Fruit fly (Drosophila melanogaster) whole organism, embryonic: ENCODE measurements around the gene CG9263.

Experiments
- Aef1 ChIP-seq: fragments of 200-800 bp; sonication (Bioruptor generic); IDR thresholded peaks from 3 replicates; pipeline ENCODE4 v1.3.6; 2022; ENCODE audit warnings: missing biosample characterization, missing genetic modification characterization
- Awh ChIP-seq: fragments of 200-800 bp; sonication (Bioruptor generic); IDR thresholded peaks from 2 replicates; pipeline ENCODE4, ENCODE4 v1.3.6; 2022; ENCODE audit warnings: missing biosample characterization, missing genetic modification characterization
- CG1024 ChIP-seq: fragments of 200-800 bp; sonication (Bioruptor generic); IDR thresholded peaks from 2 replicates; pipeline ENCODE4 v1.3.6; 2022; ENCODE audit warnings: missing biosample characterization, missing genetic modification characterization
- CG10979 ChIP-seq: fragments of 200-800 bp; sonication (Bioruptor generic); optimal IDR thresholded peaks from 2 replicates; lab custom pipeline; 2018; ENCODE audit warnings: missing biosample characterization, mild to moderate bottlenecking, missing genetic modification characterization, moderate library complexity
- CG12942 ChIP-seq: fragments of 200-800 bp; sonication (Bioruptor generic); optimal IDR thresholded peaks from 3 replicates; lab custom pipeline; 2016; ENCODE audit warnings: missing biosample characterization, missing genetic modification characterization
- CG14441 ChIP-seq: fragments of 200-800 bp; sonication (Bioruptor generic); IDR thresholded peaks from 2 replicates; pipeline ENCODE4 v1.3.6; 2022; ENCODE audit warnings: missing biosample characterization, missing genetic modification characterization
- CG14710 ChIP-seq: fragments of 200-800 bp; sonication (Bioruptor generic); optimal IDR thresholded peaks from 3 replicates; lab custom pipeline; 2019; ENCODE audit warnings: missing biosample characterization, mild to moderate bottlenecking, missing genetic modification characterization, moderate library complexity
- CG15011 ChIP-seq: fragments of 200-800 bp; sonication (Bioruptor generic); optimal IDR thresholded peaks from 3 replicates; lab custom pipeline; 2018; ENCODE audit warnings: missing biosample characterization, mild to moderate bottlenecking, missing genetic modification characterization
- CG16815 ChIP-seq: fragments of 200-800 bp; sonication (Bioruptor generic); optimal IDR thresholded peaks from 3 replicates; lab custom pipeline; 2017; ENCODE audit warnings: missing biosample characterization, mild to moderate bottlenecking, missing genetic modification characterization
- CG17361 ChIP-seq: fragments of 200-800 bp; sonication (Bioruptor generic); IDR thresholded peaks from 3 replicates; pipeline ENCODE4 v1.3.6; 2022; ENCODE audit warnings: missing biosample characterization, missing genetic modification characterization
- CG17802 ChIP-seq: fragments of 200-800 bp; sonication (Bioruptor generic); optimal IDR thresholded peaks from 2 replicates; lab custom pipeline; 2018; ENCODE audit warnings: missing biosample characterization, mild to moderate bottlenecking, missing genetic modification characterization, moderate library complexity
- CG30403 ChIP-seq: fragments of 200-800 bp; sonication (Bioruptor generic); optimal IDR thresholded peaks from 3 replicates; lab custom pipeline; 2016; ENCODE audit warnings: missing biosample characterization, missing genetic modification characterization
- CG3726 ChIP-seq: fragments of 200-800 bp; sonication (Bioruptor generic); IDR thresholded peaks from 3 replicates; pipeline ENCODE4, ENCODE4 v1.3.6; 2022; ENCODE audit warnings: missing biosample characterization, missing genetic modification characterization
- CG4282 ChIP-seq: fragments of 200-800 bp; sonication (Bioruptor generic); optimal IDR thresholded peaks from 2 replicates; lab custom pipeline; 2016; ENCODE audit warnings: missing biosample characterization, missing genetic modification characterization
- CG4707 ChIP-seq: fragments of 200-800 bp; sonication (Bioruptor generic); optimal IDR thresholded peaks from 2 replicates; lab custom pipeline; 2018; ENCODE audit warnings: missing biosample characterization, mild to moderate bottlenecking, missing genetic modification characterization, moderate library complexity
- CG6175 ChIP-seq: fragments of 200-800 bp; sonication (Bioruptor generic); IDR thresholded peaks from 3 replicates; pipeline ENCODE4 v1.3.6; 2022; ENCODE audit warnings: missing biosample characterization, missing genetic modification characterization
- CG6791 ChIP-seq: fragments of 200-800 bp; sonication (Bioruptor generic); IDR thresholded peaks from 3 replicates; pipeline ENCODE4 v1.3.6; 2022; ENCODE audit warnings: missing biosample characterization, missing genetic modification characterization; ENCODE audit not compliant: partially characterized antibody
- CG8089 ChIP-seq: fragments of 200-800 bp; sonication (Bioruptor generic); optimal IDR thresholded peaks from 3 replicates; lab custom pipeline; 2016; ENCODE audit warnings: missing biosample characterization, missing genetic modification characterization
- CG8290 ChIP-seq, 3 experiments: fragments of 200-800 bp; sonication (Bioruptor generic); optimal IDR thresholded peaks; 2 replicates each; lab custom pipeline; 2016 to 2019; ENCODE audit warnings: missing biosample characterization in 3 of 3, missing genetic modification characterization in 3 of 3, mild to moderate bottlenecking in 2 of 3, moderate library complexity in 1 of 3
- Doc2 ChIP-seq: fragments of 200-800 bp; sonication (Bioruptor generic); IDR thresholded peaks from 2 replicates; pipeline ENCODE4 v1.3.6; 2022; ENCODE audit warnings: missing biosample characterization, missing genetic modification characterization
- Gsc ChIP-seq: fragments of 200-800 bp; sonication (Bioruptor generic); IDR thresholded peaks from 2 replicates; pipeline ENCODE4 v1.3.6; 2022; ENCODE audit warnings: missing biosample characterization, missing genetic modification characterization
- Hmx ChIP-seq: fragments of 200-800 bp; sonication (Bioruptor generic); optimal IDR thresholded peaks from 2 replicates; lab custom pipeline; 2016; ENCODE audit warnings: missing biosample characterization, missing genetic modification characterization
- MBD-R2 ChIP-seq: fragments of 200-800 bp; sonication (Bioruptor generic); IDR thresholded peaks from 2 replicates; pipeline ENCODE4 v1.3.6; 2022; ENCODE audit warnings: missing biosample characterization, missing genetic modification characterization
- Mad ChIP-seq: fragments of 200-800 bp; sonication (Bioruptor generic); optimal IDR thresholded peaks from 2 replicates; lab custom pipeline; 2016; ENCODE audit warnings: missing biosample characterization, missing genetic modification characterization
- Nf-YA ChIP-seq: fragments of 200-800 bp; sonication (Bioruptor generic); IDR thresholded peaks from 2 replicates; pipeline ENCODE4 v1.3.6; 2022; ENCODE audit warnings: missing biosample characterization, missing genetic modification characterization
- Oaz ChIP-seq: fragments of 200-800 bp; sonication (Bioruptor generic); IDR thresholded peaks from 2 replicates; pipeline ENCODE4 v1.3.6; 2022; ENCODE audit warnings: missing biosample characterization, missing genetic modification characterization
- Side ChIP-seq: fragments of 200-800 bp; sonication (Bioruptor generic); optimal IDR thresholded peaks from 2 replicates; lab custom pipeline; 2016; ENCODE audit warnings: missing biosample characterization, missing genetic modification characterization
- Stat92E ChIP-seq, 3 experiments: fragments of >200 bp in 2 of 3; fragments of 200-800 bp in 1 of 3; sonication (Bioruptor generic) in 1 of 3; optimal IDR thresholded peaks; 2 replicates each; lab custom pipeline; 2017 to 2019; ENCODE audit warnings: missing biosample characterization in 3 of 3, missing genetic modification characterization in 3 of 3, mild to moderate bottlenecking in 1 of 3, moderate library complexity in 1 of 3
- Tbp ChIP-seq: fragments of >200 bp; optimal IDR thresholded peaks from 2 replicates; lab custom pipeline; 2018; ENCODE audit warnings: missing biosample characterization, missing genetic modification characterization
- ase ChIP-seq: fragments of 200-800 bp; sonication (Bioruptor generic); IDR thresholded peaks from 3 replicates; pipeline ENCODE4 v1.3.6; 2022; ENCODE audit warnings: missing biosample characterization, missing genetic modification characterization
- bowl ChIP-seq: fragments of 200-800 bp; sonication (Bioruptor generic); IDR thresholded peaks from 2 replicates; pipeline ENCODE4 v1.3.6; 2022; ENCODE audit warnings: missing biosample characterization, missing genetic modification characterization
- caup ChIP-seq: fragments of 200-800 bp; sonication (Bioruptor generic); optimal IDR thresholded peaks from 3 replicates; lab custom pipeline; 2017; ENCODE audit warnings: missing biosample characterization, mild to moderate bottlenecking, missing genetic modification characterization, moderate library complexity; ENCODE audit not compliant: severe bottlenecking
- croc ChIP-seq: fragments of 200-800 bp; sonication (Bioruptor generic); conservative IDR thresholded peaks from 3 replicates; pipeline ENCODE4 v1.3.6; 2022; ENCODE audit warnings: missing biosample characterization, missing genetic modification characterization
- dan ChIP-seq: fragments of 200-800 bp; sonication (Bioruptor generic); IDR thresholded peaks from 2 replicates; pipeline ENCODE4 v1.3.6; 2022; ENCODE audit warnings: missing biosample characterization, missing genetic modification characterization
- danr ChIP-seq: fragments of 200-800 bp; sonication (Bioruptor generic); IDR thresholded peaks from 2 replicates; pipeline ENCODE4 v1.3.6; 2022; ENCODE audit warnings: missing biosample characterization, missing genetic modification characterization
- dmrt99B ChIP-seq: fragments of 200-800 bp; sonication (Bioruptor generic); optimal IDR thresholded peaks from 2 replicates; lab custom pipeline; 2018; ENCODE audit warnings: missing biosample characterization, mild to moderate bottlenecking, missing genetic modification characterization, moderate library complexity
- dysf ChIP-seq: fragments of 200-800 bp; sonication (Bioruptor generic); IDR thresholded peaks from 3 replicates; pipeline ENCODE4 v1.3.6; 2022; ENCODE audit warnings: missing biosample characterization, missing genetic modification characterization
- her ChIP-seq: fragments of 200-800 bp; sonication (Bioruptor generic); optimal IDR thresholded peaks from 2 replicates; lab custom pipeline; 2016; ENCODE audit warnings: missing biosample characterization, missing genetic modification characterization
- lmd ChIP-seq: fragments of 200-800 bp; sonication (Bioruptor generic); IDR thresholded peaks from 2 replicates; pipeline ENCODE4 v1.3.6; 2022; ENCODE audit warnings: missing biosample characterization, missing genetic modification characterization
- luna ChIP-seq: fragments of 200-800 bp; sonication (Bioruptor generic); optimal IDR thresholded peaks from 2 replicates; lab custom pipeline; 2016; ENCODE audit warnings: missing biosample characterization, missing genetic modification characterization
- mam ChIP-seq: fragments of 200-800 bp; sonication (Bioruptor generic); optimal IDR thresholded peaks from 3 replicates; lab custom pipeline; 2016; ENCODE audit warnings: missing biosample characterization, missing genetic modification characterization
- otp ChIP-seq: fragments of 200-800 bp; sonication (Bioruptor generic); IDR thresholded peaks from 3 replicates; pipeline ENCODE4, ENCODE4 v1.3.6; 2022; ENCODE audit warnings: missing biosample characterization, missing genetic modification characterization
- rib ChIP-seq: fragments of 200-800 bp; sonication (Bioruptor generic); IDR thresholded peaks from 2 replicates; pipeline ENCODE4 v1.3.6; 2022; ENCODE audit warnings: missing biosample characterization, missing genetic modification characterization
- schlank ChIP-seq: fragments of 200-800 bp; sonication (Bioruptor generic); optimal IDR thresholded peaks from 2 replicates; lab custom pipeline; 2018; ENCODE audit warnings: missing biosample characterization, mild to moderate bottlenecking, missing genetic modification characterization
- slp2 ChIP-seq: fragments of 200-800 bp; sonication (Bioruptor generic); optimal IDR thresholded peaks from 2 replicates; lab custom pipeline; 2016; ENCODE audit warnings: missing biosample characterization, missing genetic modification characterization
- ssp ChIP-seq: fragments of 200-800 bp; sonication (Bioruptor generic); IDR thresholded peaks from 2 replicates; pipeline ENCODE4 v1.3.6; 2022; ENCODE audit warnings: missing biosample characterization, missing genetic modification characterization
- stc ChIP-seq: fragments of 200-800 bp; sonication (Bioruptor generic); IDR thresholded peaks from 2 replicates; pipeline ENCODE4 v1.3.6; 2022; ENCODE audit warnings: missing biosample characterization, missing genetic modification characterization
- tx ChIP-seq: fragments of 200-800 bp; sonication (Bioruptor generic); optimal IDR thresholded peaks from 2 replicates; lab custom pipeline; 2016; ENCODE audit warnings: missing biosample characterization, missing genetic modification characterization
- wor ChIP-seq: fragments of 200-800 bp; sonication (Bioruptor generic); IDR thresholded peaks from 2 replicates; pipeline ENCODE4 v1.3.6; 2022; ENCODE audit warnings: missing biosample characterization, missing genetic modification characterization

Gene CG9263

dm6 chr2L:13547738-13548726 lies 5.7 kb upstream of the CG9263 start (continued):
- peak; percentile 63 for TF ChIP-seq caup (GFP tag; lab: Kevin White, UChicago)
- TF ChIP-seq Gsc (GFP tag; lab: Robert Waterston, UW), result no peak
- TF ChIP-seq CG8290 (GFP tag; optimal IDR thresholded peaks at IDR 0.05; lab: Kevin White, UChicago), result peak; percentile 41
- TF ChIP-seq CG8290 (tag; optimal IDR thresholded peaks at IDR 0.05; lab: Kevin White, UChicago), result peak in 1 of 2 experiments; percentile 32
- no peak for TF ChIP-seq schlank (tag; lab: Kevin White, UChicago)
- peak; percentile 57 for TF ChIP-seq lmd (GFP tag; lab: Robert Waterston, UW)
- peak; percentile 65 for TF ChIP-seq CG10979 (tag; lab: Kevin White, UChicago)
- peak; percentile 32 for TF ChIP-seq CG15011 (GFP tag; lab: Kevin White, UChicago)
- peak; percentile 23 for TF ChIP-seq luna
- TF ChIP-seq CG4282 (GFP tag; lab: Kevin White, UChicago), result no peak
- TF ChIP-seq ssp (GFP tag; lab: Robert Waterston, UW), result no peak
- no peak for TF ChIP-seq Awh (GFP tag; lab: Robert Waterston, UW)
- TF ChIP-seq danr (GFP tag; lab: Robert Waterston, UW), result no peak
- no peak for TF ChIP-seq ase (GFP tag; lab: Robert Waterston, UW)
- peak; percentile 1 for TF ChIP-seq slp2 (GFP tag; lab: Kevin White, UChicago)
- TF ChIP-seq CG17802 (tag; lab: Kevin White, UChicago), result no peak
- peak; percentile 69 for TF ChIP-seq mam (GFP tag; lab: Kevin White, UChicago)
- TF ChIP-seq CG6175 (GFP tag; lab: Robert Waterston, UW), result no peak
- TF ChIP-seq Doc2 (GFP tag; lab: Robert Waterston, UW), result no peak
- no peak for TF ChIP-seq bowl (GFP tag; lab: Robert Waterston, UW)
- peak; percentile 52; the same call in 2 of the 3 replicates for TF ChIP-seq CG6791
- no peak for TF ChIP-seq CG14441 (GFP tag; lab: Robert Waterston, UW)
- TF ChIP-seq dmrt99B, result peak; percentile 57
- TF ChIP-seq Side, result peak; percentile 49
- TF ChIP-seq Tbp (GFP tag; lab: Kevin White, UChicago), result no peak
- no peak; the same call in 1 of the 2 replicates for TF ChIP-seq rib (GFP tag; lab: Robert Waterston, UW)
- peak; percentile 64; the same call in 2 of the 3 replicates for TF ChIP-seq dysf
- peak; percentile 45 for TF ChIP-seq Hmx (GFP tag; lab: Kevin White, UChicago)
- no peak for TF ChIP-seq CG1024 (GFP tag; lab: Robert Waterston, UW)
- TF ChIP-seq Nf-YA (GFP tag; lab: Robert Waterston, UW), result no peak
- peak; percentile 37 for TF ChIP-seq CG14710
- no peak for TF ChIP-seq wor (GFP tag; lab: Robert Waterston, UW)
- no peak for TF ChIP-seq croc (GFP tag; lab: Robert Waterston, UW)
- peak; percentile 19 for TF ChIP-seq tx
- no peak for TF ChIP-seq CG4707
- no peak for TF ChIP-seq stc
- no peak for TF ChIP-seq dan (GFP tag; lab: Robert Waterston, UW)
- no peak for TF ChIP-seq Stat92E (GFP tag; optimal IDR thresholded peaks at IDR 0.05; lab: Kevin White, UChicago)
- peak; percentile 77 for TF ChIP-seq CG30403 (GFP tag; lab: Kevin White, UChicago)
- TF ChIP-seq CG3726 (GFP tag; lab: Robert Waterston, UW), result no peak
- TF ChIP-seq Oaz, result no peak
- peak; percentile 68 for TF ChIP-seq CG16815
- TF ChIP-seq CG12942 (GFP tag; lab: Kevin White, UChicago), result no peak
- no peak for TF ChIP-seq CG8089 (GFP tag; lab: Kevin White, UChicago)
- no peak for TF ChIP-seq Mad (GFP tag; lab: Kevin White, UChicago)
- TF ChIP-seq Aef1 (GFP tag; lab: Robert Waterston, UW), result peak; percentile 7; the same call in 1 of the 3 replicates
- no peak for TF ChIP-seq MBD-R2
- no peak for TF ChIP-seq her (GFP tag; lab: Kevin White, UChicago)
- peak; percentile 68 for TF ChIP-seq CG17361 (GFP tag; lab: Robert Waterston, UW)
- TF ChIP-seq otp, result no peak
